Worm (Caenorhabditis elegans): ENCODE results near the gene Y38E10A.33.

Gene Y38E10A.33

DNA sequence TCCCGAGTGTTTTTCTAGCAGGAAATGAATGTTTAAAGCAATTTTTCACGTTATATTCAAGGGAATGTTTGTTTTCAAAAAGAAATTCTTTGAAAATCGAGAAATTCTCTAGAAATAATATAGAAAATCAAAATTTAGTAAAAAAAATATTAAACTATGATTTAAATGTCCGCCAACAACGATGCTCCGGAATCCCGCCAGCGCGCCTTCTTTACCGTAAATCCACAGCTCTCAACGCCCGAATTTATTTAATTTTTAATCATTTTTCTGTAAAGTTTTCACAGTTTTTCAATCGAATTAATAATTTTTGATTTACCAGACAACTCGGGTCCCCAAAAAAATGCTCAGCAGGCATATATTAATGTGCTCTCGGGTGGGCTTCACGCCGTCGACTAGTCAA lies at the start of gene Y38E10A.33, which contains the start of gene cox-10:
Y38E10A.33 (minus strand) TSS at position 12 of the 400 bp plus-strand sequence.
cox-10 (plus strand) TSS at position 320 of the 400 bp plus-strand sequence.
- TF ChIP-seq lin-13 (GFP tag; optimal IDR thresholded peaks at IDR 0.05) (no peak), nhr-102 (tag; optimal IDR thresholded peaks at IDR 0.05) (peak; percentile 27), spr-3 (GFP tag; optimal IDR thresholded peaks at IDR 0.05) (no peak), mxl-2 (GFP tag; conservative IDR thresholded peaks at IDR 0.05) (no peak), R02D3.7 (tag; optimal IDR thresholded peaks at IDR 0.05) (peak; percentile 72), attf-4 (tag; optimal IDR thresholded peaks at IDR 0.05) (no peak), T26A8.4 (GFP tag; IDR thresholded peaks at IDR 0.05) (no peak), pha-4 (GFP tag; IDR thresholded peaks at IDR 0.05) (no peak), pha-4 (tag; optimal IDR thresholded peaks at IDR 0.05) (no peak), nhr-42 (GFP tag; IDR thresholded peaks at IDR 0.05) (no peak), zip-2 (tag; optimal IDR thresholded peaks at IDR 0.05) (no peak), dmd-8 (GFP tag; IDR thresholded peaks at IDR 0.05) (no peak), fos-1 (tag; optimal IDR thresholded peaks at IDR 0.05) (no peak), nhr-11 (tag; optimal IDR thresholded peaks at IDR 0.05) (no peak), nhr-25 (tag; optimal IDR thresholded peaks at IDR 0.05; ENCODE audit: borderline replicate concordance, insufficient read depth) (no peak), gei-8 (GFP tag; optimal IDR thresholded peaks at IDR 0.05) (no peak), ces-1 (GFP tag; optimal IDR thresholded peaks at IDR 0.05) (no peak), hif-1 (tag; optimal IDR thresholded peaks at IDR 0.05) (no peak), unc-39 (tag; optimal IDR thresholded peaks at IDR 0.05) (no peak), madf-5 (GFP tag; IDR thresholded peaks at IDR 0.05) (no peak), zag-1 (tag; optimal IDR thresholded peaks at IDR 0.05) (no peak), zfp-2 (tag; optimal IDR thresholded peaks at IDR 0.05) (no peak), unc-130 (GFP tag; optimal IDR thresholded peaks at IDR 0.05) (no peak), F10B5.3 (tag; optimal IDR thresholded peaks at IDR 0.05) (no peak), dve-1 (tag; optimal IDR thresholded peaks at IDR 0.05; ENCODE audit: insufficient read depth) (peak; percentile 45), hlh-30 (tag; optimal IDR thresholded peaks at IDR 0.05; ENCODE audit: insufficient read depth) (peak; percentile 8), lin-15B (tag; optimal IDR thresholded peaks at IDR 0.05) (no peak), snpc-1.2 (GFP tag; IDR thresholded peaks at IDR 0.05) (no peak), skn-1 (tag; optimal IDR thresholded peaks at IDR 0.05) (no peak), dpl-1 (GFP tag; optimal IDR thresholded peaks at IDR 0.05) (peak; percentile 90), hmg-1.1 (GFP tag; IDR thresholded peaks at IDR 0.05) (0 out of 2 replicates have a peak, but pooled peaks have one; percentile 38), ceh-28 (tag; optimal IDR thresholded peaks at IDR 0.05) (no peak), saeg-2 (GFP tag; IDR thresholded peaks at IDR 0.05) (no peak), tra-1 (GFP tag; IDR thresholded peaks at IDR 0.05) (no peak), nhr-111 (GFP tag; optimal IDR thresholded peaks at IDR 0.05) (no peak), lin-1 (GFP tag; IDR thresholded peaks at IDR 0.05) (no peak), arid-1 (GFP tag; conservative IDR thresholded peaks at IDR 0.05) (no peak), php-3 (GFP tag; IDR thresholded peaks at IDR 0.05) (no peak), mdt-29 (GFP tag; IDR thresholded peaks at IDR 0.05) (no peak), D1046.2 (GFP tag; IDR thresholded peaks at IDR 0.05) (no peak), aha-1 (tag) (peak; percentile 32), dmd-9 (GFP tag; IDR thresholded peaks at IDR 0.05) (no peak), pqm-1 (tag; optimal IDR thresholded peaks at IDR 0.05) (no peak), ztf-11 (tag; optimal IDR thresholded peaks at IDR 0.05) (no peak), set-16 (GFP tag; IDR thresholded peaks at IDR 0.05) (no peak), lim-7 (GFP tag; IDR thresholded peaks at IDR 0.05) (no peak), ama-1 (optimal IDR thresholded peaks at IDR 0.05) (no peak), zfp-3 (GFP tag; conservative IDR thresholded peaks at IDR 0.05) (no peak), mxl-3 (GFP tag; optimal IDR thresholded peaks at IDR 0.05) (no peak), F26F4.8 (GFP tag; conservative IDR thresholded peaks at IDR 0.05) (no peak), lin-38 (GFP tag; IDR thresholded peaks at IDR 0.05) (peak; percentile 72), lin-29 (GFP tag; IDR thresholded peaks at IDR 0.05) (no peak), nhr-28 (tag; optimal IDR thresholded peaks at IDR 0.05) (no peak)

Measured in whole organism, L4 larva.